Worm (Caenorhabditis elegans) whole organism, midembryonic: ENCODE data around the gene npr-36.

Experiments
- T22C8.4 ChIP-seq: fragments of 200-800 bp; sonication (Bioruptor generic); IDR thresholded peaks from 2 replicates; pipeline ENCODE4 v1.3.6; 2022; ENCODE audit warnings: missing genetic modification characterization, missing compliant biosample characterization
- cog-1 ChIP-seq: sonication (generic microtip); optimal IDR thresholded peaks from 2 replicates; lab custom pipeline; 2016; ENCODE audit warnings: missing genetic modification characterization, missing compliant biosample characterization
- flt-1 ChIP-seq: fragments of 200-800 bp; sonication (Bioruptor generic); IDR thresholded peaks from 2 replicates; pipeline ENCODE4 v1.3.6; 2022; ENCODE audit warnings: missing genetic modification characterization, missing compliant biosample characterization
- klf-2 ChIP-seq: fragments of 200-800 bp; sonication (Bioruptor generic); conservative IDR thresholded peaks from 2 replicates; pipeline ENCODE4 v1.3.6; 2022; ENCODE audit warnings: missing genetic modification reagents, missing genetic modification characterization, missing compliant biosample characterization
- med-1 ChIP-seq: sonication (generic microtip); optimal IDR thresholded peaks from 2 replicates; lab custom pipeline; 2017; ENCODE audit warnings: missing genetic modification characterization, mild to moderate bottlenecking, missing compliant biosample characterization, antibody characterized with exemption, missing genetic modification reagents; ENCODE audit not compliant: insufficient read depth
- tab-1 ChIP-seq: fragments of 200-800 bp; sonication (Bioruptor generic); IDR thresholded peaks from 2 replicates; pipeline ENCODE4 v1.3.6; 2022; ENCODE audit warnings: missing genetic modification characterization, missing compliant biosample characterization
- ztf-23 ChIP-seq: fragments of 200-800 bp; sonication (Bioruptor generic); IDR thresholded peaks from 2 replicates; pipeline ENCODE4 v1.3.6; 2022; ENCODE audit warnings: missing genetic modification reagents, missing genetic modification characterization, missing compliant biosample characterization

ce11 chrX:17384343-17384742 lies 24.8 kb downstream of the npr-36 start:
- TF ChIP-seq flt-1 (GFP tag; lab: Robert Waterston, UW) = no peak
- TF ChIP-seq klf-2 (GFP tag; lab: Robert Waterston, UW) = no peak
- no peak for TF ChIP-seq cog-1
- no peak for TF ChIP-seq ztf-23 (GFP tag; lab: Robert Waterston, UW)
- TF ChIP-seq tab-1 (GFP tag; lab: Robert Waterston, UW) = no peak
- TF ChIP-seq T22C8.4 = no peak
- TF ChIP-seq med-1 (GFP tag; lab: Kevin White, UChicago) = no peak
